Fruit fly (Drosophila melanogaster) whole organism, embryonic: Measurements from ENCODE around the gene Alp13.

Source experiments
- BEAF-32 ChIP-seq: fragments of 200-800 bp; sonication (Bioruptor generic); optimal IDR thresholded peaks from 3 replicates; lab custom pipeline; 2017; ENCODE audit warnings: missing biosample characterization, missing genetic modification characterization, mild to moderate bottlenecking, moderate library complexity, missing genetic modification reagents
- CG10267 ChIP-seq: fragments of 200-800 bp; sonication (Bioruptor generic); optimal IDR thresholded peaks from 2 replicates; lab custom pipeline; 2018; ENCODE audit warnings: missing biosample characterization, mild to moderate bottlenecking, missing genetic modification characterization, moderate library complexity
- CG10654 ChIP-seq: fragments of 200-800 bp; sonication (Bioruptor generic); optimal IDR thresholded peaks from 2 replicates; lab custom pipeline; 2016; ENCODE audit warnings: missing biosample characterization, missing genetic modification characterization
- CG12391 ChIP-seq: fragments of 200-800 bp; sonication (Bioruptor generic); optimal IDR thresholded peaks from 3 replicates; lab custom pipeline; 2018; ENCODE audit warnings: missing biosample characterization, mild to moderate bottlenecking, missing genetic modification characterization, moderate library complexity
- CG12659 ChIP-seq: fragments of 200-800 bp; sonication (Bioruptor generic); optimal IDR thresholded peaks from 3 replicates; lab custom pipeline; 2017; ENCODE audit warnings: mild to moderate bottlenecking, missing biosample characterization, missing genetic modification reagents, missing genetic modification characterization
- CG13287 ChIP-seq: fragments of 200-800 bp; sonication (Bioruptor generic); IDR thresholded peaks from 2 replicates; pipeline ENCODE4 v1.3.6; 2022; ENCODE audit warnings: missing biosample characterization, missing genetic modification characterization; ENCODE audit not compliant: partially characterized antibody
- CG14860 ChIP-seq: fragments of 200-800 bp; sonication (Bioruptor generic); IDR thresholded peaks from 3 replicates; pipeline ENCODE4 v1.3.6; 2022; ENCODE audit warnings: missing biosample characterization, missing genetic modification characterization; ENCODE audit not compliant: partially characterized antibody
- CG15073 ChIP-seq: fragments of 200-800 bp; sonication (Bioruptor generic); optimal IDR thresholded peaks from 2 replicates; lab custom pipeline; 2016; ENCODE audit warnings: missing biosample characterization, missing genetic modification characterization
- CG15514 ChIP-seq: fragments of 200-800 bp; sonication (Bioruptor generic); optimal IDR thresholded peaks from 3 replicates; lab custom pipeline; 2017; ENCODE audit warnings: missing biosample characterization, missing genetic modification characterization, mild to moderate bottlenecking, moderate library complexity, missing genetic modification reagents
- CG15696 ChIP-seq: fragments of 200-800 bp; sonication (Bioruptor generic); optimal IDR thresholded peaks from 2 replicates; lab custom pipeline; 2019; ENCODE audit warnings: missing biosample characterization, mild to moderate bottlenecking, missing genetic modification characterization, moderate library complexity
- CG1603 ChIP-seq: fragments of 200-800 bp; sonication (Bioruptor generic); optimal IDR thresholded peaks from 2 replicates; lab custom pipeline; 2019; ENCODE audit warnings: missing biosample characterization, mild to moderate bottlenecking, missing genetic modification characterization, moderate library complexity
- CG16813 ChIP-seq: fragments of 200-800 bp; sonication (Bioruptor generic); IDR thresholded peaks from 3 replicates; pipeline ENCODE4 v1.3.6; 2022; ENCODE audit warnings: missing biosample characterization, missing genetic modification characterization; ENCODE audit not compliant: partially characterized antibody
- CG17829 ChIP-seq: fragments of 200-800 bp; optimal IDR thresholded peaks from 2 replicates; lab custom pipeline; 2019; ENCODE audit warnings: missing biosample characterization, mild to moderate bottlenecking, missing genetic modification characterization, moderate library complexity
- CG3838 ChIP-seq: fragments of 200-800 bp; sonication (Bioruptor generic); optimal IDR thresholded peaks from 3 replicates; lab custom pipeline; 2016; ENCODE audit warnings: missing biosample characterization, missing genetic modification characterization
- CG4328 ChIP-seq: fragments of 200-800 bp; sonication (Bioruptor generic); optimal IDR thresholded peaks from 3 replicates; lab custom pipeline; 2017; ENCODE audit warnings: missing biosample characterization, missing genetic modification reagents, missing genetic modification characterization
- CG6689 ChIP-seq: fragments of 200-800 bp; sonication (Bioruptor generic); IDR thresholded peaks from 2 replicates; pipeline ENCODE4 v1.3.6; 2022; ENCODE audit warnings: missing biosample characterization, missing genetic modification characterization
- CG7839 ChIP-seq: fragments of 200-800 bp; sonication (Bioruptor generic); optimal IDR thresholded peaks from 3 replicates; lab custom pipeline; 2018; ENCODE audit warnings: missing biosample characterization, mild to moderate bottlenecking, missing genetic modification characterization, moderate library complexity
- CG8924 ChIP-seq: fragments of 200-800 bp; optimal IDR thresholded peaks from 3 replicates; lab custom pipeline; 2019; ENCODE audit warnings: missing biosample characterization, mild to moderate bottlenecking, missing genetic modification characterization, moderate library complexity
- CG9727 ChIP-seq: fragments of 200-800 bp; sonication (Bioruptor generic); optimal IDR thresholded peaks from 3 replicates; lab custom pipeline; 2017; ENCODE audit warnings: missing biosample characterization, mild to moderate bottlenecking, missing genetic modification characterization
- Dll ChIP-seq: fragments of 200-800 bp; sonication (Bioruptor generic); IDR thresholded peaks from 4 replicates; pipeline ENCODE4 v1.3.6; 2022; ENCODE audit warnings: missing biosample characterization, missing genetic modification characterization; ENCODE audit not compliant: partially characterized antibody
- Dp ChIP-seq: fragments of 200-800 bp; sonication (Bioruptor generic); optimal IDR thresholded peaks from 2 replicates; lab custom pipeline; 2018; ENCODE audit warnings: missing biosample characterization, mild to moderate bottlenecking, missing genetic modification characterization, moderate library complexity
- Drgx ChIP-seq: fragments of 200-800 bp; sonication (Bioruptor generic); IDR thresholded peaks from 2 replicates; pipeline ENCODE4 v1.3.6; 2022; ENCODE audit warnings: missing biosample characterization, missing genetic modification characterization
- Hr3 ChIP-seq: fragments of 200-800 bp; sonication (Bioruptor generic); optimal IDR thresholded peaks from 3 replicates; lab custom pipeline; 2016; ENCODE audit warnings: missing biosample characterization, missing genetic modification characterization
- MESR4 ChIP-seq: fragments of 200-800 bp; sonication (Bioruptor generic); optimal IDR thresholded peaks from 2 replicates; lab custom pipeline; 2018; ENCODE audit warnings: missing biosample characterization, mild to moderate bottlenecking, missing genetic modification characterization, moderate library complexity
- Mad ChIP-seq: fragments of 200-800 bp; sonication (Bioruptor generic); optimal IDR thresholded peaks from 2 replicates; lab custom pipeline; 2016; ENCODE audit warnings: missing biosample characterization, missing genetic modification characterization
- Opbp ChIP-seq: fragments of 200-800 bp; sonication (Bioruptor generic); IDR thresholded peaks from 3 replicates; pipeline ENCODE4 v1.3.6; 2022; ENCODE audit warnings: missing biosample characterization, missing genetic modification characterization; ENCODE audit not compliant: partially characterized antibody
- Poxn ChIP-seq: fragments of 200-800 bp; sonication (Bioruptor generic); IDR thresholded peaks from 2 replicates; pipeline ENCODE4 v1.3.6; 2022; ENCODE audit warnings: missing biosample characterization, missing genetic modification characterization
- Rfx ChIP-seq: fragments of 200-800 bp; sonication (Bioruptor generic); IDR thresholded peaks from 2 replicates; pipeline ENCODE4 v1.3.6; 2022; ENCODE audit warnings: missing biosample characterization, missing genetic modification characterization
- Trl ChIP-seq, 3 experiments: fragments of >200 bp in 2 of 3; fragments of 200-800 bp in 1 of 3; sonication (Bioruptor generic) in 1 of 3; optimal IDR thresholded peaks; 2 replicates in 1 of 3; 3 replicates in 2 of 3; lab custom pipeline; 2016 to 2017; ENCODE audit warnings: missing biosample characterization in 1 of 3, missing genetic modification characterization in 1 of 3
- ara ChIP-seq: fragments of 200-800 bp; sonication (Bioruptor generic); IDR thresholded peaks from 2 replicates; pipeline ENCODE4 v1.3.6; 2022; ENCODE audit warnings: missing biosample characterization, missing genetic modification characterization
- bbx ChIP-seq: fragments of 200-800 bp; sonication (Bioruptor generic); IDR thresholded peaks from 2 replicates; pipeline ENCODE4 v1.3.6; 2022; ENCODE audit warnings: missing biosample characterization, missing genetic modification characterization; ENCODE audit not compliant: partially characterized antibody
- chif ChIP-seq, 2 experiments: fragments of 200-800 bp; sonication (Bioruptor generic); optimal IDR thresholded peaks; 3 replicates each; lab custom pipeline; 2016; ENCODE audit warnings: missing biosample characterization in 2 of 2, missing genetic modification characterization in 2 of 2
- crc ChIP-seq: fragments of 200-800 bp; sonication (Bioruptor generic); optimal IDR thresholded peaks from 2 replicates; lab custom pipeline; 2016; ENCODE audit warnings: missing biosample characterization, missing genetic modification characterization
- crp ChIP-seq, 2 experiments: fragments of 200-800 bp; sonication (Bioruptor generic); optimal IDR thresholded peaks; 2 replicates in 1 of 2; 3 replicates in 1 of 2; lab custom pipeline; 2017; ENCODE audit warnings: missing biosample characterization in 2 of 2, missing genetic modification characterization in 2 of 2, mild to moderate bottlenecking in 1 of 2, moderate library complexity in 1 of 2
- dmrt99B ChIP-seq: fragments of 200-800 bp; sonication (Bioruptor generic); optimal IDR thresholded peaks from 2 replicates; lab custom pipeline; 2018; ENCODE audit warnings: missing biosample characterization, mild to moderate bottlenecking, missing genetic modification characterization, moderate library complexity
- esg ChIP-seq: fragments of 200-800 bp; sonication (Bioruptor generic); conservative IDR thresholded peaks from 2 replicates; pipeline ENCODE4 v1.3.6; 2022; ENCODE audit warnings: missing biosample characterization, missing genetic modification characterization
- ewg ChIP-seq: fragments of 200-800 bp; sonication (Bioruptor generic); optimal IDR thresholded peaks from 3 replicates; lab custom pipeline; 2017; ENCODE audit warnings: mild to moderate bottlenecking, missing biosample characterization, missing genetic modification reagents, missing genetic modification characterization
- fd96Cb ChIP-seq: fragments of 200-800 bp; sonication (Bioruptor generic); optimal IDR thresholded peaks from 2 replicates; lab custom pipeline; 2018; ENCODE audit warnings: missing biosample characterization, mild to moderate bottlenecking, missing genetic modification characterization, moderate library complexity
- fru ChIP-seq: fragments of >200 bp; optimal IDR thresholded peaks from 2 replicates; lab custom pipeline; 2017
- gem ChIP-seq: fragments of 200-800 bp; sonication (Bioruptor generic); optimal IDR thresholded peaks from 2 replicates; lab custom pipeline; 2019; ENCODE audit warnings: missing biosample characterization, mild to moderate bottlenecking, missing genetic modification characterization, moderate library complexity
- lilli ChIP-seq: fragments of 200-800 bp; sonication (Bioruptor generic); optimal IDR thresholded peaks from 3 replicates; lab custom pipeline; 2016; ENCODE audit warnings: missing biosample characterization, missing genetic modification characterization
- pan ChIP-seq, 4 experiments: fragments of >200 bp in 3 of 4; fragments of 200-800 bp in 1 of 4; sonication (Bioruptor generic) in 1 of 4; optimal IDR thresholded peaks in 3 of 4; IDR thresholded peaks in 1 of 4; 2 replicates each; pipeline versions ENCODE4 v1.3.6 to Lab custom; 2017 to 2022; ENCODE audit warnings: missing biosample characterization in 2 of 4, missing genetic modification characterization in 2 of 4, mixed read lengths in 1 of 4
- pho ChIP-seq: fragments of 200-800 bp; sonication (Bioruptor generic); optimal IDR thresholded peaks from 2 replicates; lab custom pipeline; 2016; ENCODE audit warnings: missing biosample characterization, missing genetic modification characterization
- sens ChIP-seq: fragments of 200-800 bp; sonication (Bioruptor generic); peaks from one replicate; lab custom pipeline; 2016; ENCODE audit warnings: missing biosample characterization, missing genetic modification characterization
- trem ChIP-seq: fragments of 200-800 bp; optimal IDR thresholded peaks from 3 replicates; lab custom pipeline; 2019; ENCODE audit warnings: missing biosample characterization, mild to moderate bottlenecking, missing genetic modification characterization, moderate library complexity
- unc-4 ChIP-seq: fragments of 200-800 bp; sonication (Bioruptor generic); IDR thresholded peaks from 2 replicates; pipeline ENCODE4 v1.3.6; 2022; ENCODE audit warnings: missing biosample characterization, missing genetic modification characterization; ENCODE audit not compliant: partially characterized antibody

Gene Alp13

dm6 chr3R:10048842-10049527, 26.2 kb downstream of the Alp13 start, which contains the start of gene ohgt (continued):
- peak; percentile 25 for TF ChIP-seq CG15696 (tag; lab: Kevin White, UChicago)
- no peak for TF ChIP-seq fd96Cb (tag; lab: Kevin White, UChicago)
- peak; percentile 35 for TF ChIP-seq CG4328
- no peak for TF ChIP-seq CG15073 (GFP tag; lab: Kevin White, UChicago)
- 0 out of 2 replicates have a peak, but pooled peaks have one; percentile 7 for TF ChIP-seq bbx
- peak; percentile 49; the same call in 1 of the 3 replicates for TF ChIP-seq CG16813
- TF ChIP-seq CG14860 (GFP tag; lab: Robert Waterston, UW): no peak; the same call in 2 of the 3 replicates
- peak; percentile 7 for TF ChIP-seq dmrt99B
- peak; percentile 74 for TF ChIP-seq CG10267
- no peak for TF ChIP-seq gem
- TF ChIP-seq CG3838 (GFP tag; lab: Kevin White, UChicago): no peak
- peak; percentile 5 for TF ChIP-seq CG17829 (tag; lab: Kevin White, UChicago)
- peak; percentile 4 for TF ChIP-seq ewg
- peak; percentile 54 for TF ChIP-seq CG15514
- no peak for TF ChIP-seq CG6689
- peak; percentile 23 for TF ChIP-seq CG8924 (tag; lab: Kevin White, UChicago)
- TF ChIP-seq Hr3 (GFP tag; lab: Kevin White, UChicago): no peak
- no peak for TF ChIP-seq ara (GFP tag; lab: Robert Waterston, UW)
- TF ChIP-seq Mad (GFP tag; lab: Kevin White, UChicago): peak; percentile 32
- TF ChIP-seq lilli (GFP tag; lab: Kevin White, UChicago): peak; percentile 38
- TF ChIP-seq pan (optimal IDR thresholded peaks at IDR 0.05; lab: Kevin White, UChicago): no peak
- no peak for TF ChIP-seq pan (GFP tag; optimal IDR thresholded peaks at IDR 0.05 in 1 of 2, IDR thresholded peaks at IDR 0.05 in 1 of 2)
- TF ChIP-seq pho (GFP tag; lab: Kevin White, UChicago): peak; percentile 14
- TF ChIP-seq crp (GFP tag; optimal IDR thresholded peaks at IDR 0.05; lab: Kevin White, UChicago): peak; percentile 31 to 81
- peak; percentile 57 for TF ChIP-seq BEAF-32 (GFP tag; lab: Kevin White, UChicago)
- peak; percentile 38 for TF ChIP-seq CG12391 (tag; lab: Kevin White, UChicago)
- peak; percentile 29; the same call in 1 of the 3 replicates for TF ChIP-seq Opbp
- TF ChIP-seq CG10654 (GFP tag; lab: Kevin White, UChicago): no peak
- 0 out of 4 replicates have a peak, but pooled peaks have one; percentile 50 for TF ChIP-seq Dll (GFP tag; lab: Robert Waterston, UW)
- peak; percentile 28 for TF ChIP-seq trem (tag; lab: Kevin White, UChicago)
- peak; percentile 12 for TF ChIP-seq CG13287
- TF ChIP-seq unc-4: peak; percentile 44; the same call in 1 of the 2 replicates
- TF ChIP-seq CG9727 (GFP tag; lab: Kevin White, UChicago): peak; percentile 8
- TF ChIP-seq esg (GFP tag; lab: Robert Waterston, UW): no peak
- TF ChIP-seq MESR4 (GFP tag; lab: Kevin White, UChicago): peak; percentile 81
- no peak for TF ChIP-seq Trl (optimal IDR thresholded peaks at IDR 0.05; lab: Kevin White, UChicago)
- TF ChIP-seq Trl (GFP tag; optimal IDR thresholded peaks at IDR 0.05; lab: Kevin White, UChicago): peak; percentile 4
- peak; percentile 28 for TF ChIP-seq CG7839 (tag; lab: Kevin White, UChicago)
- TF ChIP-seq fru (lab: Kevin White, UChicago): no peak
- 0 out of 2 replicates have a peak, but pooled peaks have one; percentile 29 for TF ChIP-seq Drgx (GFP tag; lab: Robert Waterston, UW)
- TF ChIP-seq Poxn (GFP tag; lab: Robert Waterston, UW): no peak
- 0 out of 2 replicates have a peak, but pooled peaks have one; percentile 18 for TF ChIP-seq Rfx
- no peak for TF ChIP-seq CG1603 (tag; lab: Kevin White, UChicago)
- no peak for TF ChIP-seq crc (GFP tag; lab: Kevin White, UChicago)
- TF ChIP-seq sens (GFP tag; lab: Kevin White, UChicago): peak; percentile 81
- peak; percentile 32 for TF ChIP-seq CG12659 (GFP tag; lab: Kevin White, UChicago)
- TF ChIP-seq chif (GFP tag; optimal IDR thresholded peaks at IDR 0.05; lab: Kevin White, UChicago): no peak
- peak; percentile 86 for TF ChIP-seq Dp (GFP tag; lab: Kevin White, UChicago)
